Worm (Caenorhabditis elegans) whole organism, L4 larva: ENCODE results near the gene F35H10.10.

Experiments
- F37D6.2 ChIP-seq: sonication (generic microtip); optimal IDR thresholded peaks from 2 replicates; lab custom pipeline; 2016; ENCODE audit warnings: mild to moderate bottlenecking, missing genetic modification characterization, missing compliant biosample characterization
- aly-2 ChIP-seq: sonication (generic microtip); optimal IDR thresholded peaks from 2 replicates; lab custom pipeline; 2018; ENCODE audit warnings: missing biosample characterization, missing genetic modification characterization
- ceh-28 ChIP-seq: fragments of 150-350 bp; optimal IDR thresholded peaks from 2 replicates; lab custom pipeline; 2014; ENCODE audit warnings: missing biosample characterization, missing genetic modification reagents, missing genetic modification characterization
- php-3 ChIP-seq: fragments of 200-800 bp; sonication (Bioruptor generic); IDR thresholded peaks from 2 replicates; pipeline ENCODE4 v1.3.6; 2022; ENCODE audit warnings: missing genetic modification reagents, missing genetic modification characterization, missing compliant biosample characterization
- snpc-4 ChIP-seq: fragments of 150-350 bp; optimal IDR thresholded peaks from 2 replicates; lab custom pipeline; 2014; ENCODE audit warnings: missing biosample characterization, missing genetic modification characterization
- unc-39 ChIP-seq: sonication (generic microtip); optimal IDR thresholded peaks from 2 replicates; lab custom pipeline; 2017; ENCODE audit warnings: missing biosample characterization, missing genetic modification characterization
- unc-62 ChIP-seq, 3 experiments: fragments of 150-350 bp in 1 of 3; sonication (generic microtip); optimal IDR thresholded peaks in 2 of 3; peaks in 1 of 3; 1 replicate in 1 of 3; 2 replicates in 2 of 3; lab custom pipeline; 2014 to 2017; ENCODE audit warnings: missing biosample characterization in 3 of 3, missing genetic modification characterization in 3 of 3, missing genetic modification reagents in 3 of 3, missing genotype in 1 of 3

- TF ChIP-seq php-3 (no peak), ceh-28 (tag; lab: Kevin White, UChicago) (no peak), F37D6.2 (no peak), unc-39 (tag; lab: Kevin White, UChicago) (no peak), aly-2 (tag; lab: Kevin White, UChicago) (no peak), snpc-4 (no peak), unc-62 (GFP tag; optimal IDR thresholded peaks at IDR 0.05 in 1 of 2; lab: Kevin White, UChicago) (no peak), unc-62 (tag; optimal IDR thresholded peaks at IDR 0.05; lab: Kevin White, UChicago) (no peak)
Measured at ce11 chrIV:8333554-8333953, 20.8 kb upstream of the F35H10.10 start.
